Fruit fly (Drosophila melanogaster): ENCODE results near the gene fzo.

- TF ChIP-seq CG8478 (optimal IDR thresholded peaks at IDR 0.05) (no peak), usp (GFP tag; optimal IDR thresholded peaks at IDR 0.05) (no peak), EcR (GFP tag; optimal IDR thresholded peaks at IDR 0.05) (no peak)
These were observed 13.6 kb downstream of the fzo start for dm6 chr3R:23189958-23190900.
